Fruit fly (Drosophila melanogaster) S2 (cell line): ENCODE measurements around the gene nAChRalpha3.

Experiments
- CG8478 ChIP-seq: fragments of >200 bp; optimal IDR thresholded peaks from 2 replicates; lab custom pipeline; 2018
- CTCF ChIP-seq, 2 experiments: fragments of >200 bp; optimal IDR thresholded peaks; 2 replicates each; lab custom pipeline; 2018

The nAChRalpha3 gene

dm6 chrX:8227942-8228341 is 139.0 kb downstream of the nAChRalpha3 start:
- no peak for TF ChIP-seq CG8478 (lab: Kevin White, UChicago)
- TF ChIP-seq CTCF (optimal IDR thresholded peaks at IDR 0.05; lab: Kevin White, UChicago), result peak; percentile 6 to 13
